Fruit fly (Drosophila melanogaster) whole organism, embryonic: Measurements from ENCODE around the gene Tango5.

Experiments
- BEAF-32 ChIP-seq: fragments of 200-800 bp; sonication (Bioruptor generic); optimal IDR thresholded peaks from 3 replicates; lab custom pipeline; 2017; ENCODE audit warnings: missing biosample characterization, missing genetic modification characterization, mild to moderate bottlenecking, moderate library complexity, missing genetic modification reagents
- BtbVII ChIP-seq: fragments of 200-800 bp; sonication (Bioruptor generic); optimal IDR thresholded peaks from 3 replicates; lab custom pipeline; 2017; ENCODE audit warnings: missing biosample characterization, mild to moderate bottlenecking, missing genetic modification characterization
- CG10147 ChIP-seq: fragments of 200-800 bp; sonication (Bioruptor generic); optimal IDR thresholded peaks from 2 replicates; lab custom pipeline; 2019; ENCODE audit warnings: missing biosample characterization, mild to moderate bottlenecking, missing genetic modification characterization, moderate library complexity
- CG12071 ChIP-seq: fragments of 200-800 bp; sonication (Bioruptor generic); optimal IDR thresholded peaks from 3 replicates; lab custom pipeline; 2018; ENCODE audit warnings: missing biosample characterization, mild to moderate bottlenecking, missing genetic modification characterization
- CG12155 ChIP-seq: fragments of 200-800 bp; sonication (Bioruptor generic); optimal IDR thresholded peaks from 3 replicates; lab custom pipeline; 2016; ENCODE audit warnings: missing biosample characterization, missing genetic modification characterization
- CG12942 ChIP-seq: fragments of 200-800 bp; sonication (Bioruptor generic); optimal IDR thresholded peaks from 3 replicates; lab custom pipeline; 2016; ENCODE audit warnings: missing biosample characterization, missing genetic modification characterization
- CG13624 ChIP-seq: fragments of 200-800 bp; sonication (Bioruptor generic); optimal IDR thresholded peaks from 2 replicates; lab custom pipeline; 2016; ENCODE audit warnings: missing biosample characterization, missing genetic modification characterization
- CG14667 ChIP-seq: fragments of 200-800 bp; sonication (Bioruptor generic); IDR thresholded peaks from 2 replicates; pipeline ENCODE4 v1.3.6; 2022; ENCODE audit warnings: missing biosample characterization, missing genetic modification characterization
- CG14860 ChIP-seq: fragments of 200-800 bp; sonication (Bioruptor generic); IDR thresholded peaks from 3 replicates; pipeline ENCODE4 v1.3.6; 2022; ENCODE audit warnings: missing biosample characterization, missing genetic modification characterization; ENCODE audit not compliant: partially characterized antibody
- CG1602 ChIP-seq: fragments of 200-800 bp; sonication (Bioruptor generic); optimal IDR thresholded peaks from 3 replicates; lab custom pipeline; 2016; ENCODE audit warnings: missing biosample characterization, missing genetic modification characterization
- CG1603 ChIP-seq: fragments of 200-800 bp; sonication (Bioruptor generic); optimal IDR thresholded peaks from 2 replicates; lab custom pipeline; 2019; ENCODE audit warnings: missing biosample characterization, mild to moderate bottlenecking, missing genetic modification characterization, moderate library complexity
- CG17612 ChIP-seq: fragments of 200-800 bp; sonication (Bioruptor generic); IDR thresholded peaks from 2 replicates; pipeline ENCODE4 v1.3.6; 2022; ENCODE audit warnings: missing biosample characterization, missing genetic modification characterization
- CG1792 ChIP-seq: fragments of 200-800 bp; sonication (Bioruptor generic); optimal IDR thresholded peaks from 2 replicates; lab custom pipeline; 2016; ENCODE audit warnings: missing biosample characterization, missing genetic modification characterization
- CG1832 ChIP-seq: fragments of 200-800 bp; sonication (Bioruptor generic); optimal IDR thresholded peaks from 2 replicates; lab custom pipeline; 2017; ENCODE audit warnings: missing biosample characterization, mild to moderate bottlenecking, missing genetic modification characterization, inconsistent platforms
- CG18599 ChIP-seq: fragments of 200-800 bp; sonication (Bioruptor generic); optimal IDR thresholded peaks from 3 replicates; lab custom pipeline; 2017; ENCODE audit warnings: missing biosample characterization, missing genetic modification characterization, mild to moderate bottlenecking, moderate library complexity, missing genetic modification reagents
- CG2202 ChIP-seq: fragments of 200-800 bp; sonication (Bioruptor generic); optimal IDR thresholded peaks from 2 replicates; lab custom pipeline; 2018; ENCODE audit warnings: missing biosample characterization, mild to moderate bottlenecking, missing genetic modification characterization
- CG2712 ChIP-seq: fragments of 200-800 bp; optimal IDR thresholded peaks from 3 replicates; lab custom pipeline; 2019; ENCODE audit warnings: missing biosample characterization, mild to moderate bottlenecking, missing genetic modification characterization, moderate library complexity
- CG30403 ChIP-seq: fragments of 200-800 bp; sonication (Bioruptor generic); optimal IDR thresholded peaks from 3 replicates; lab custom pipeline; 2016; ENCODE audit warnings: missing biosample characterization, missing genetic modification characterization
- CG31224 ChIP-seq: fragments of 200-800 bp; sonication (Bioruptor generic); IDR thresholded peaks from 2 replicates; pipeline ENCODE4 v1.3.6; 2022; ENCODE audit warnings: missing biosample characterization, missing genetic modification characterization
- CG33213 ChIP-seq: fragments of 200-800 bp; sonication (Bioruptor generic); optimal IDR thresholded peaks from 3 replicates; lab custom pipeline; 2016; ENCODE audit warnings: missing biosample characterization, missing genetic modification characterization
- CG6254 ChIP-seq: fragments of 200-800 bp; sonication (Bioruptor generic); optimal IDR thresholded peaks from 3 replicates; lab custom pipeline; 2017; ENCODE audit warnings: mild to moderate bottlenecking, missing biosample characterization, missing genetic modification reagents, missing genetic modification characterization
- CG7357 ChIP-seq: fragments of 200-800 bp; sonication (Bioruptor generic); IDR thresholded peaks from 3 replicates; pipeline ENCODE4 v1.3.6; 2022; ENCODE audit warnings: missing biosample characterization, missing genetic modification characterization
- CG8359 ChIP-seq: fragments of 200-800 bp; sonication (Bioruptor generic); optimal IDR thresholded peaks from 2 replicates; lab custom pipeline; 2017; ENCODE audit warnings: missing biosample characterization, mild to moderate bottlenecking, missing genetic modification characterization, borderline replicate concordance
- Camta ChIP-seq: fragments of 200-800 bp; sonication (Bioruptor generic); optimal IDR thresholded peaks from 2 replicates; lab custom pipeline; 2016; ENCODE audit warnings: missing biosample characterization, missing genetic modification characterization
- D ChIP-seq, 2 experiments: fragments of 200-800 bp in 1 of 2; fragments of >200 bp in 1 of 2; sonication (Bioruptor generic) in 1 of 2; optimal IDR thresholded peaks; 2 replicates in 1 of 2; 3 replicates in 1 of 2; lab custom pipeline; 2017; ENCODE audit warnings: mild to moderate bottlenecking in 1 of 2, missing biosample characterization in 1 of 2, missing genetic modification characterization in 1 of 2, missing genetic modification reagents in 1 of 2
- D19A ChIP-seq: fragments of 200-800 bp; optimal IDR thresholded peaks from 3 replicates; lab custom pipeline; 2019; ENCODE audit warnings: missing biosample characterization, mild to moderate bottlenecking, missing genetic modification characterization, moderate library complexity
- E2f1 ChIP-seq: fragments of 200-800 bp; sonication (Bioruptor generic); IDR thresholded peaks from 2 replicates; pipeline ENCODE4 v1.3.6; 2022; ENCODE audit warnings: missing biosample characterization, missing genetic modification characterization
- Hand ChIP-seq: fragments of 200-800 bp; sonication (Bioruptor generic); optimal IDR thresholded peaks from 2 replicates; lab custom pipeline; 2017; ENCODE audit warnings: mild to moderate bottlenecking, missing biosample characterization, missing genetic modification reagents, missing genetic modification characterization
- Hmx ChIP-seq: fragments of 200-800 bp; sonication (Bioruptor generic); optimal IDR thresholded peaks from 2 replicates; lab custom pipeline; 2016; ENCODE audit warnings: missing biosample characterization, missing genetic modification characterization
- Kr ChIP-seq: fragments of 200-800 bp; sonication (Bioruptor generic); optimal IDR thresholded peaks from 2 replicates; lab custom pipeline; 2017; ENCODE audit warnings: missing biosample characterization, mild to moderate bottlenecking, missing genetic modification characterization
- Poxn ChIP-seq: fragments of 200-800 bp; sonication (Bioruptor generic); IDR thresholded peaks from 2 replicates; pipeline ENCODE4 v1.3.6; 2022; ENCODE audit warnings: missing biosample characterization, missing genetic modification characterization
- Ptx1 ChIP-seq: fragments of 200-800 bp; sonication (Bioruptor generic); IDR thresholded peaks from 2 replicates; pipeline ENCODE4 v1.3.6; 2022; ENCODE audit warnings: missing biosample characterization, missing genetic modification characterization
- Sox102F ChIP-seq: fragments of 200-800 bp; sonication (Bioruptor generic); optimal IDR thresholded peaks from 2 replicates; lab custom pipeline; 2018; ENCODE audit warnings: missing biosample characterization, mild to moderate bottlenecking, missing genetic modification characterization, moderate library complexity
- ac ChIP-seq: fragments of 200-800 bp; sonication (Bioruptor generic); optimal IDR thresholded peaks from 3 replicates; lab custom pipeline; 2017; ENCODE audit warnings: missing biosample characterization, mild to moderate bottlenecking, missing genetic modification characterization
- ase ChIP-seq: fragments of 200-800 bp; sonication (Bioruptor generic); IDR thresholded peaks from 3 replicates; pipeline ENCODE4 v1.3.6; 2022; ENCODE audit warnings: missing biosample characterization, missing genetic modification characterization
- ash1 ChIP-seq: fragments of 200-800 bp; sonication (Bioruptor generic); optimal IDR thresholded peaks from 2 replicates; lab custom pipeline; 2018; ENCODE audit warnings: missing biosample characterization, mild to moderate bottlenecking, missing genetic modification characterization
- dan ChIP-seq: fragments of 200-800 bp; sonication (Bioruptor generic); IDR thresholded peaks from 2 replicates; pipeline ENCODE4 v1.3.6; 2022; ENCODE audit warnings: missing biosample characterization, missing genetic modification characterization
- dati ChIP-seq: fragments of 200-800 bp; sonication (Bioruptor generic); IDR thresholded peaks from 2 replicates; pipeline ENCODE4 v1.3.6; 2022; ENCODE audit warnings: missing biosample characterization, missing genetic modification characterization
- eyg ChIP-seq: fragments of 200-800 bp; sonication (Bioruptor generic); optimal IDR thresholded peaks from 3 replicates; lab custom pipeline; 2016; ENCODE audit warnings: missing biosample characterization, missing genetic modification characterization
- gcm2 ChIP-seq: fragments of 200-800 bp; sonication (Bioruptor generic); optimal IDR thresholded peaks from 2 replicates; lab custom pipeline; 2016; ENCODE audit warnings: missing biosample characterization, missing genetic modification characterization
- gsb-n ChIP-seq: fragments of 200-800 bp; sonication (Bioruptor generic); optimal IDR thresholded peaks from 3 replicates; lab custom pipeline; 2018; ENCODE audit warnings: missing biosample characterization, mild to moderate bottlenecking, missing genetic modification characterization
- lab ChIP-seq: fragments of 200-800 bp; sonication (Bioruptor generic); optimal IDR thresholded peaks from 3 replicates; lab custom pipeline; 2017; ENCODE audit warnings: missing biosample characterization, missing genetic modification characterization, mild to moderate bottlenecking, moderate library complexity, missing genetic modification reagents
- pan ChIP-seq, 4 experiments: fragments of >200 bp in 3 of 4; fragments of 200-800 bp in 1 of 4; sonication (Bioruptor generic) in 1 of 4; optimal IDR thresholded peaks in 3 of 4; IDR thresholded peaks in 1 of 4; 2 replicates each; pipeline versions ENCODE4 v1.3.6 to Lab custom; 2017 to 2022; ENCODE audit warnings: missing biosample characterization in 2 of 4, missing genetic modification characterization in 2 of 4, mixed read lengths in 1 of 4
- sob ChIP-seq: fragments of 200-800 bp; sonication (Bioruptor generic); IDR thresholded peaks from 2 replicates; pipeline ENCODE4 v1.3.6; 2022; ENCODE audit warnings: missing biosample characterization, missing genetic modification characterization
- stc ChIP-seq: fragments of 200-800 bp; sonication (Bioruptor generic); IDR thresholded peaks from 2 replicates; pipeline ENCODE4 v1.3.6; 2022; ENCODE audit warnings: missing biosample characterization, missing genetic modification characterization
- tgo ChIP-seq: fragments of 200-800 bp; sonication (Bioruptor generic); IDR thresholded peaks from 3 replicates; pipeline ENCODE4 v1.3.6; 2022; ENCODE audit warnings: missing biosample characterization, missing genetic modification characterization
- unpg ChIP-seq: fragments of 200-800 bp; sonication (Bioruptor generic); optimal IDR thresholded peaks from 3 replicates; lab custom pipeline; 2018; ENCODE audit warnings: missing biosample characterization, mild to moderate bottlenecking, missing genetic modification characterization, moderate library complexity
- wdn ChIP-seq: fragments of 200-800 bp; sonication (Bioruptor generic); IDR thresholded peaks from 2 replicates; pipeline ENCODE4 v1.3.6; 2022; ENCODE audit warnings: missing biosample characterization, missing genetic modification characterization
- wor ChIP-seq: fragments of 200-800 bp; sonication (Bioruptor generic); IDR thresholded peaks from 2 replicates; pipeline ENCODE4 v1.3.6; 2022; ENCODE audit warnings: missing biosample characterization, missing genetic modification characterization
- yki ChIP-seq: fragments of >200 bp; optimal IDR thresholded peaks from 3 replicates; lab custom pipeline; 2018

Gene Tango5

dm6 chrX:10717869-10718268, 46.3 kb downstream of the Tango5 start (continued):
- TF ChIP-seq Poxn (no peak), yki (no peak), CG2202 (tag; lab: Kevin White, UChicago) (no peak), stc (peak; percentile 52; the same call in 1 of the 2 replicates), CG1603 (tag; lab: Kevin White, UChicago) (peak; percentile 49), CG12942 (GFP tag; lab: Kevin White, UChicago) (no peak), BtbVII (GFP tag; lab: Kevin White, UChicago) (no peak), CG33213 (GFP tag; lab: Kevin White, UChicago) (no peak), eyg (GFP tag; lab: Kevin White, UChicago) (no peak), ase (GFP tag; lab: Robert Waterston, UW) (peak; percentile 23; the same call in 2 of the 3 replicates), E2f1 (GFP tag; lab: Robert Waterston, UW) (0 out of 2 replicates have a peak, but pooled peaks have one; percentile 12), CG14667 (GFP tag; lab: Robert Waterston, UW) (0 out of 2 replicates have a peak, but pooled peaks have one; percentile 19), CG6254 (GFP tag; lab: Kevin White, UChicago) (no peak), CG18599 (GFP tag; lab: Kevin White, UChicago) (peak; percentile 28), ash1 (no peak), sob (GFP tag; lab: Robert Waterston, UW) (peak; percentile 45; the same call in 1 of the 2 replicates), ac (no peak), Ptx1 (GFP tag; lab: Robert Waterston, UW) (peak; percentile 65), CG12155 (GFP tag; lab: Kevin White, UChicago) (no peak), Kr (GFP tag; lab: Kevin White, UChicago) (no peak), dan (GFP tag; lab: Robert Waterston, UW) (no peak), gcm2 (GFP tag; lab: Kevin White, UChicago) (no peak), CG14860 (GFP tag; lab: Robert Waterston, UW) (no peak), CG1792 (no peak), CG30403 (GFP tag; lab: Kevin White, UChicago) (peak; percentile 30), CG10147 (GFP tag; lab: Kevin White, UChicago) (no peak), lab (GFP tag; lab: Kevin White, UChicago) (peak; percentile 49), CG1602 (GFP tag; lab: Kevin White, UChicago) (no peak), wor (GFP tag; lab: Robert Waterston, UW) (peak; percentile 27; the same call in 1 of the 2 replicates), unpg (GFP tag; lab: Kevin White, UChicago) (peak; percentile 62), Camta (GFP tag; lab: Kevin White, UChicago) (no peak), CG1832 (GFP tag; lab: Kevin White, UChicago) (no peak), Hmx (GFP tag; lab: Kevin White, UChicago) (no peak), CG13624 (no peak), gsb-n (peak; percentile 5), Hand (no peak), BEAF-32 (GFP tag; lab: Kevin White, UChicago) (no peak), CG2712 (tag; lab: Kevin White, UChicago) (peak; percentile 36), D (optimal IDR thresholded peaks at IDR 0.05; lab: Kevin White, UChicago) (no peak), D (GFP tag; optimal IDR thresholded peaks at IDR 0.05; lab: Kevin White, UChicago) (peak; percentile 8), CG12071 (peak; percentile 51), CG7357 (GFP tag; lab: Robert Waterston, UW) (peak; percentile 50; the same call in 1 of the 3 replicates), tgo (0 out of 3 replicates have a peak, but pooled peaks have one; percentile 22), CG17612 (no peak), D19A (peak; percentile 32), CG31224 (GFP tag; lab: Robert Waterston, UW) (no peak), pan (optimal IDR thresholded peaks at IDR 0.05; lab: Kevin White, UChicago) (no peak), pan (GFP tag; optimal IDR thresholded peaks at IDR 0.05 in 1 of 2, IDR thresholded peaks at IDR 0.05 in 1 of 2) (peak in 1 of 2 experiments; percentile 49), CG8359 (GFP tag; lab: Kevin White, UChicago) (no peak), dati (no peak), Sox102F (GFP tag; lab: Kevin White, UChicago) (peak; percentile 71), wdn (GFP tag; lab: Robert Waterston, UW) (no peak)
